Worm (Caenorhabditis elegans) whole organism, L1 larva: Measurements from ENCODE around the gene C36C9.12.
"Not testable (repeated sequence)": the region's sequence is repeated elsewhere in the genome, so short reads cannot be mapped to it uniquely, and the experiment has no call there.

Experiments used
- aha-1 ChIP-seq: fragments of 150-350 bp; optimal IDR thresholded peaks from 2 replicates; lab custom pipeline; 2014; ENCODE audit warnings: missing biosample characterization, missing genetic modification characterization
- dpl-1 ChIP-seq, 3 experiments: fragments of 150-350 bp in 2 of 3; sonication (generic microtip) in 1 of 3; optimal IDR thresholded peaks; 2 replicates each; lab custom pipeline; 2014 to 2017; ENCODE audit warnings: missing biosample characterization in 3 of 3, missing genetic modification characterization in 3 of 3, missing genetic modification reagents in 3 of 3
- elt-3 ChIP-seq, 6 experiments: fragments of 150-350 bp in 1 of 6; sonication (generic microtip); optimal IDR thresholded peaks; 2 replicates each; lab custom pipeline; 2017 to 2018; ENCODE audit warnings: missing biosample characterization in 6 of 6, missing genetic modification characterization in 6 of 6, inconsistent platforms in 1 of 6
- mdl-1 ChIP-seq, 2 experiments: fragments of 150-350 bp; optimal IDR thresholded peaks; 2 replicates each; lab custom pipeline; 2014 to 2017; ENCODE audit warnings: missing biosample characterization in 2 of 2, missing genetic modification characterization in 2 of 2, inconsistent platforms in 1 of 2
- nhr-76 ChIP-seq: sonication (generic microtip); optimal IDR thresholded peaks from 2 replicates; lab custom pipeline; 2017; ENCODE audit warnings: missing biosample characterization, missing genetic modification characterization
- nhr-84 ChIP-seq: sonication (generic microtip); optimal IDR thresholded peaks from 2 replicates; lab custom pipeline; 2017; ENCODE audit warnings: missing biosample characterization, missing genetic modification characterization
- skn-1 ChIP-seq: fragments of 150-350 bp; optimal IDR thresholded peaks from 2 replicates; lab custom pipeline; 2014; ENCODE audit warnings: missing biosample characterization, missing genetic modification characterization
- snpc-4 ChIP-seq: fragments of 150-350 bp; optimal IDR thresholded peaks from 2 replicates; lab custom pipeline; 2014; ENCODE audit warnings: missing biosample characterization, missing genetic modification characterization
- ztf-4 ChIP-seq: fragments of 150-350 bp; optimal IDR thresholded peaks from 2 replicates; lab custom pipeline; 2014; ENCODE audit warnings: missing biosample characterization, missing genetic modification characterization

ce11 chrX:1690894-1691293 is 998 bp upstream of the C36C9.12 start, which contains the start of gene C36C9.6:
- not testable (repeated sequence) for TF ChIP-seq nhr-76 (tag; lab: Kevin White, UChicago); nhr-84 (tag; lab: Kevin White, UChicago); dpl-1 (GFP tag; optimal IDR thresholded peaks at IDR 0.05; lab: Kevin White, UChicago); ztf-4 (tag; lab: Kevin White, UChicago); elt-3 (tag; optimal IDR thresholded peaks at IDR 0.05; lab: Kevin White, UChicago); aha-1; mdl-1 (tag; optimal IDR thresholded peaks at IDR 0.05; lab: Kevin White, UChicago); skn-1 (tag; lab: Kevin White, UChicago); snpc-4 (tag; lab: Kevin White, UChicago)
